Fruit fly (Drosophila melanogaster) whole organism, pupa: ENCODE measurements around the gene Cht7.

ENCODE experiments used
- CG10348 ChIP-seq: fragments of 200-800 bp; sonication (Bioruptor generic); IDR thresholded peaks from 2 replicates; pipeline ENCODE4 v1.3.6; 2022; ENCODE audit warnings: missing biosample characterization, missing genetic modification characterization
- CG12605 ChIP-seq: fragments of 200-800 bp; sonication (Bioruptor generic); IDR thresholded peaks from 2 replicates; pipeline ENCODE4 v1.3.6; 2022; ENCODE audit warnings: missing biosample characterization, missing genetic modification characterization
- CG13204 ChIP-seq: fragments of 200-800 bp; sonication (Bioruptor generic); optimal IDR thresholded peaks from 2 replicates; lab custom pipeline; 2018; ENCODE audit warnings: missing biosample characterization, mild to moderate bottlenecking, missing genetic modification characterization, moderate library complexity
- CG14655 ChIP-seq: fragments of 200-800 bp; sonication (Bioruptor generic); optimal IDR thresholded peaks from 3 replicates; lab custom pipeline; 2017; ENCODE audit warnings: mild to moderate bottlenecking, missing biosample characterization, missing genetic modification reagents, missing genetic modification characterization
- CG15710 ChIP-seq: fragments of 200-800 bp; sonication (Bioruptor generic); optimal IDR thresholded peaks from 2 replicates; lab custom pipeline; 2018; ENCODE audit warnings: missing biosample characterization, mild to moderate bottlenecking, missing genetic modification characterization, moderate library complexity
- CG17806 ChIP-seq: fragments of 200-800 bp; sonication (Bioruptor generic); optimal IDR thresholded peaks from 2 replicates; lab custom pipeline; 2018; ENCODE audit warnings: missing biosample characterization, mild to moderate bottlenecking, missing genetic modification characterization, moderate library complexity
- CG32121 ChIP-seq: fragments of 200-800 bp; sonication (Bioruptor generic); IDR thresholded peaks from 2 replicates; pipeline ENCODE4 v1.3.6; 2022; ENCODE audit warnings: missing biosample characterization, missing genetic modification characterization
- CG34367 ChIP-seq: fragments of 200-800 bp; sonication (Bioruptor generic); optimal IDR thresholded peaks from 2 replicates; lab custom pipeline; 2018; ENCODE audit warnings: missing biosample characterization, mild to moderate bottlenecking, missing genetic modification characterization
- CG4496 ChIP-seq: fragments of 200-800 bp; sonication (Bioruptor generic); IDR thresholded peaks from 3 replicates; pipeline ENCODE4 v1.3.6; 2022; ENCODE audit warnings: missing biosample characterization, missing genetic modification characterization
- CG8159 ChIP-seq: fragments of 200-800 bp; sonication (Bioruptor generic); optimal IDR thresholded peaks from 3 replicates; lab custom pipeline; 2018; ENCODE audit warnings: missing biosample characterization, mild to moderate bottlenecking, missing genetic modification characterization, moderate library complexity
- CG8301 ChIP-seq: fragments of 200-800 bp; sonication (Bioruptor generic); optimal IDR thresholded peaks from 2 replicates; lab custom pipeline; 2018; ENCODE audit warnings: missing biosample characterization, mild to moderate bottlenecking, missing genetic modification characterization
- CG9948 ChIP-seq: fragments of 200-800 bp; sonication (Bioruptor generic); optimal IDR thresholded peaks from 2 replicates; lab custom pipeline; 2018; ENCODE audit warnings: missing biosample characterization, mild to moderate bottlenecking, missing genetic modification characterization, moderate library complexity
- D1 ChIP-seq: fragments of 200-800 bp; sonication (Bioruptor generic); optimal IDR thresholded peaks from 2 replicates; lab custom pipeline; 2018; ENCODE audit warnings: missing biosample characterization, mild to moderate bottlenecking, missing genetic modification characterization, moderate library complexity
- EcR ChIP-seq: fragments of 200-800 bp; sonication (Bioruptor generic); optimal IDR thresholded peaks from 3 replicates; lab custom pipeline; 2019; ENCODE audit warnings: missing biosample characterization, missing genetic modification characterization, mild to moderate bottlenecking, moderate library complexity, missing genetic modification reagents
- Ets98B ChIP-seq: fragments of 200-800 bp; sonication (Bioruptor generic); IDR thresholded peaks from 2 replicates; pipeline ENCODE4 v1.3.6; 2022; ENCODE audit warnings: missing biosample characterization, missing genetic modification characterization
- Pif1A ChIP-seq: fragments of 200-800 bp; sonication (Bioruptor generic); optimal IDR thresholded peaks from 3 replicates; lab custom pipeline; 2016; ENCODE audit warnings: missing biosample characterization, missing genetic modification characterization
- Pif1B ChIP-seq: fragments of 200-800 bp; sonication (Bioruptor generic); optimal IDR thresholded peaks from 3 replicates; lab custom pipeline; 2016; ENCODE audit warnings: missing biosample characterization, missing genetic modification characterization
- Snoo ChIP-seq: fragments of 200-800 bp; sonication (Bioruptor generic); optimal IDR thresholded peaks from 3 replicates; lab custom pipeline; 2017; ENCODE audit warnings: missing biosample characterization, mild to moderate bottlenecking, missing genetic modification characterization, inconsistent platforms
- fd96Ca ChIP-seq: fragments of 200-800 bp; sonication (Bioruptor generic); IDR thresholded peaks from 3 replicates; pipeline ENCODE4 v1.3.6; 2022; ENCODE audit warnings: missing biosample characterization, missing genetic modification characterization
- gl ChIP-seq: fragments of 200-800 bp; sonication (Bioruptor generic); optimal IDR thresholded peaks from 2 replicates; lab custom pipeline; 2018; ENCODE audit warnings: missing biosample characterization, mild to moderate bottlenecking, missing genetic modification characterization
- rn ChIP-seq: fragments of 200-800 bp; sonication (Bioruptor generic); IDR thresholded peaks from 2 replicates; pipeline ENCODE4 v1.3.6; 2022; ENCODE audit warnings: missing biosample characterization, missing genetic modification characterization

Cht7 gene

DNA sequence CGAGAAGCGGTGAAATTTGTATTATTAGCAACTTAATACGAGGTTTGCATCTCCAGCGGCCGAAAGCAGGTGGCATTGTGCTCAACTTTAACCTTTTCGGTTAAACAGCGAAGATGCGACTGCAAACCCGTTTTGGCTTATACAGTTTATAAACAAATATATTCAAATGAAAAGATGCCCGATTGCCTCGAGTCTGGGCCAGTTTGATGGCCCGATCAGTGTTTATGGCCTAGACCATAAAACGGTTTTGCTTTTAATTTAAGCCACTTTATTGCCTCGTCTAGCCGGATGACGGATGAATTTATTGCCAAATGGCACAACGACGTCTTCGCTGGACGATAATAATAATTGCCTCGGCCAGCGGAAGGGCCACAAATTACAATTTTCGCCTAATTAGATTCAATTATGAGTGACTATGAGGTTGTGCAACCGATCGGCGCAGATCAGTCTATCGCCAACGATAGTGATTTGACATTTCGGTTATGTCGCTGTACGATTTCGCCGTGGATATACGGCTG lies 4.2 kb downstream of the Cht7 start:
- TF ChIP-seq CG12605 (GFP tag; lab: Robert Waterston, UW) (no peak), CG8301 (tag; lab: Kevin White, UChicago) (no peak), CG8159 (tag; lab: Kevin White, UChicago) (no peak), gl (tag; lab: Kevin White, UChicago) (no peak)
- TF ChIP-seq, all 21 proteins: peak for 0

DNA sequence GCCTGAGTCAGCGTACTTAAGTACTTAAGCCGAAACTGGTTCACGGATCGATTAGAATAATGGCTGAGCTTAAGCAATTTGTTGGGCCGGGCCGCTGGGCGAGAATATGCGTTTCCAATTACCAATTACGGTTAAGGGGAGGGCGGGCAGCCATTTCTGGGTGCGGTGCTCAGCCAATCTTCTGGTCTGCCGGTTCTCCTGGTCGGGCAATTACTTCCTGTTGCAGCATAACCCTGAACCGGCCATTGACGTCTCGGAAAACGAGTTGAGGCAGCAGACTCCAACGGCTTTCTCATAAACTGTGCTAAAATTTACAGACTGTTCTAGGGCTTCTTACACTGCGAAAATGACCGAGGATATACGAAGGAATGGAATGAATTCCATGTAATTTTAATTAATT lies 5.6 kb downstream of the Cht7 start:
- no peak for TF ChIP-seq D1 (tag; lab: Kevin White, UChicago)
- peak; percentile 1 for TF ChIP-seq CG34367
- TF ChIP-seq Pif1A (GFP tag; lab: Kevin White, UChicago), result no peak
- no peak for TF ChIP-seq CG13204 (GFP tag; lab: Kevin White, UChicago)
- TF ChIP-seq Ets98B (GFP tag; lab: Robert Waterston, UW), result no peak
- no peak for TF ChIP-seq CG10348
- TF ChIP-seq CG14655 (GFP tag; lab: Kevin White, UChicago), result no peak
- no peak for TF ChIP-seq CG17806 (tag; lab: Kevin White, UChicago)
- no peak for TF ChIP-seq Snoo
- no peak for TF ChIP-seq CG12605 (GFP tag; lab: Robert Waterston, UW)
- TF ChIP-seq CG8159 (tag; lab: Kevin White, UChicago), result no peak
- TF ChIP-seq EcR, result peak; percentile 96
- TF ChIP-seq gl (tag; lab: Kevin White, UChicago), result peak; percentile 6
- TF ChIP-seq rn (GFP tag; lab: Robert Waterston, UW), result no peak
- no peak for TF ChIP-seq Pif1B (GFP tag; lab: Kevin White, UChicago)
- no peak for TF ChIP-seq CG4496
- no peak for TF ChIP-seq CG32121
- TF ChIP-seq CG15710 (tag; lab: Kevin White, UChicago), result no peak
- TF ChIP-seq CG9948 (tag; lab: Kevin White, UChicago), result no peak
- TF ChIP-seq CG8301 (tag; lab: Kevin White, UChicago), result no peak
- TF ChIP-seq, all 21 proteins: peak for 3

DNA sequence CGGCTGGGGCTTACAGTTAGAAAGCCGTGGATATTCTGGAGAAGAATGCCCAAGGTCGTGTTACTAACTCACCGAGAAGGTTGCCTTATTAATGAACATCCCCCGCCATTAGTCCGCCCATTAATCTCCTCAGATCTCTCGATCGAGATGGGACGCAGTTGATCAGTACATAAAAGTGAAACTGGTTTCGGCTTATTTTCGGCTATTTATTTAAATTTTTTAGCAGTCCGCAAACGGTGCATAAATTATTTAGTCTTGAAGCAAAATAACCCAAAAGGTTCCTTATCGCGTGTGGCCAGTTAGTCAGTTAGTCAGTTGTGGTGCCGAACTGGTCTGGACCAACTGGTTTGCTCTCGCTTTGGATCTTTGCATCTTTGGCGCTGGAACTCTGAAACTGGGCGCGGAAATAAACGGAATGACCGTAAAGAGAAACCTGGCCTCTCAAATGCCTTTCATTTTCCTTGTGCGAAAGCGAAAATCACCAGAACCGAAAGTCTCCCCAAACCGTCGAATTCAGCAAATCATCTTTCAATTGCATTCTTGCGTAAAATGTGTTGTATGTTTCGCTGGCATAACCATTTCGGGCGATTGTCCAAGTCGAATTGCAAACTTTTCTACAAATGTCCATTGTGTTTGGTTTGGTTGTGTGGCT lies 7.9 kb downstream of the Cht7 start:
- TF ChIP-seq Snoo (peak; percentile 40), CG14655 (GFP tag; lab: Kevin White, UChicago) (peak; percentile 9), CG8301 (tag; lab: Kevin White, UChicago) (peak; percentile 38), D1 (tag; lab: Kevin White, UChicago) (no peak), rn (GFP tag; lab: Robert Waterston, UW) (no peak)
- TF ChIP-seq, all 21 proteins: peak for 3

DNA sequence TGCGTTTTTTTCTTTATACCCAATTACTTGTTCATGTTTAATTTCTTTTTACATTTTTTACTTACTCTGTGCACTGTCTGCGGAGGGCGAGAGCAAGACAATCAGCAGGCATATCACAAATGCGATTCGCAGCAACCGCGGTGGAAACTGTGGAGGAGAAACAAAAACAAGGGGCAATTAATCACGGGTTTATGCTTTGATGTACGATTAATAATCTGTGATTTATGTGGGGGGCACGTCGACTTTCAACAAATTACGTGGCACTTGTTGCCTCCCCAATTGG lies 9.2 kb downstream of the Cht7 start:
- TF ChIP-seq Pif1A (GFP tag; lab: Kevin White, UChicago), result no peak
- 0 out of 2 replicates have a peak, but pooled peaks have one; percentile 20 for TF ChIP-seq CG32121

DNA sequence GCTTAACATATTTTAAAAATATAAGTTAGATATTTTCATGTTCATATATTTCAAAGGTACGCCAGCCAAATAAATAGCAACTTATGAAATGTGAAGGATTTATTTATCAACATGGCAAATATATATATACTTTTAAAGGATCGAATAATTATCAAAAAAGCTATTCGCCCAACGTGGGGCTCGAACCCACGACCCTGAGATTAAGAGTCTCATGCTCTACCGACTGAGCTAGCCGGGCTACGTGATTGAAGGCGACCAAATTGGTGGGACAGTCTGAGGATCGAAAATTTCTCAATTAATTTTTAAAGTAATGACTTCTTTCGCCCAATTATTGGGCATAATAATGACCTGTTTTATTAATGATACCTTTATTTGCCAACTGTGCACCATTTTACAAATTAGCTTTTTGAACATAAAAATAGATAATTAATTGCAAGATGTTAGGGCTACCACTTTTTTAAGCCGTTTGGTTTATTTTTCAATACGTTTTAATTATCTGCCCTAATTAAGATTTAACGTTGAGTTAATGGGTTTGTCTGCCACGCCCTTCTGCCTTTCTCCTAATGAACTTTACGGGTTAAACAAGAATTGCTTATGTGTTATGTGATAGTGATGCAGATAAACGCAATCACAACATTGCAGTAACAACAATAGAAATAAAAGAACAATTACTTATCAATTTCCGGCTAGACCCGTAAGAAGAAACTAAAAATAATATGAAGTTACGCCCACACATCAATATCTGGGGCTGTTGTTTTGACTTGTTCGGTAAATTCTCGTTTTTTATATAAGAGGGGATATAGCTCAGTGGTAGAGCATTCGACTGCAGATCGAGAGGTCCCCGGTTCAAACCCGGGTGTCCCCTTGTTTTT lies 9.8 kb downstream of the Cht7 start:
- TF ChIP-seq EcR (no peak), Snoo (no peak), CG13204 (GFP tag; lab: Kevin White, UChicago) (no peak), rn (GFP tag; lab: Robert Waterston, UW) (no peak)

DNA sequence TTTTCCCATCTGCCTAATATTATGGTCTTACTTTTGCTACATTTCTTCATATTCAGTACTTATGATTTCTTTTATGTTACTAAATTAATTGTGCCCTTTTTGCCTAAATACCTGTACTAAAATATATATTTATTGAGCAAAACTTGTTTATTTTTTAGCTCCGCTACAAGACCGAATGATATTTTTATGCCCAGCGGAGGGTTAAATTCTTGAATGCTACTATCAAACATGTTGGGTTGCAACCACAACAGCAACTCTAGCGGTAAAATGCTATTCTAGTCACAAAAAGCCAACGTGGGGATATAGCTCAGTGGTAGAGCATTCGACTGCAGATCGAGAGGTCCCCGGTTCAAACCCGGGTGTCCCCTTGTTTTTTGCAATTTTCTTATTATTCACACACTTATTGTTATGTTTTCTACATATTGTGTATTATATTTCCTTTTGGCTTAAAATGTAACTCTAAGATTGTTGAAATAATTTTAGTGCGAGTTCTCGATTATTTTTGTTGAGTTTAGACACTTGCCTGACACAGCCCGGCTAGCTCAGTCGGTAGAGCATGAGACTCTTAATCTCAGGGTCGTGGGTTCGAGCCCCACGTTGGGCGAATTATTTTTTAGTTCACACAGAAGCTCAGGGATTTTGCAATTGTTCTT lies 10.6 kb downstream of the Cht7 start:
- TF ChIP-seq Snoo (no peak), CG8159 (tag; lab: Kevin White, UChicago) (peak; percentile 49), fd96Ca (GFP tag; lab: Robert Waterston, UW) (no peak), gl (tag; lab: Kevin White, UChicago) (no peak), CG4496 (0 out of 3 replicates have a peak, but pooled peaks have one; percentile 49), rn (GFP tag; lab: Robert Waterston, UW) (no peak), EcR (no peak), CG13204 (GFP tag; lab: Kevin White, UChicago) (no peak), CG15710 (tag; lab: Kevin White, UChicago) (peak; percentile 43), CG12605 (GFP tag; lab: Robert Waterston, UW) (0 out of 2 replicates have a peak, but pooled peaks have one; percentile 9), CG9948 (tag; lab: Kevin White, UChicago) (no peak), CG34367 (no peak), CG32121 (peak; percentile 26; the same call in 1 of the 2 replicates), Ets98B (GFP tag; lab: Robert Waterston, UW) (no peak), CG17806 (tag; lab: Kevin White, UChicago) (no peak), D1 (tag; lab: Kevin White, UChicago) (no peak), Pif1A (GFP tag; lab: Kevin White, UChicago) (no peak), CG8301 (tag; lab: Kevin White, UChicago) (peak; percentile 55), CG10348 (no peak), Pif1B (GFP tag; lab: Kevin White, UChicago) (peak; percentile 20), CG14655 (GFP tag; lab: Kevin White, UChicago) (no peak)
